Fruit fly (Drosophila melanogaster): Measurements from ENCODE around the gene CG3982.

The CG3982 gene

DNA sequence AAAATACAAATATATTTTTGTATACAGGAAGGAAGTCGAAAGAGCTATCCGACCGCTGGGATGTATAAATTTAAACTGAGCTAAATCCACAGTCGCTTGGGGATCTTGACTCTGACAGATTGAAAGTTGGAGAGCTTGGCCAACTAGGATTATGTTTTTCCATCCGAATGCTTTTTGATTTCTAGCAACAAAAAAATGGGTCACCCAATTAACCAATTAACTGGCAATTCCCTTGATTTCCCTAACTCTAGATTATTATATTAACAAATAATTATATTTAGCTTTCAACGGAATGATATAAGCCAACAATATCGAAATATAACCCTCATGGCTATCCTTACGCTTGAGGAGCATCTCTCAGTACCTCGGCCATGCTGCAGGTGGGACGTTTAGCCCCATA, at the start of gene CG3982:
Gene CG3982 (minus strand): TSS at position 101 of the 400 bp plus-strand sequence.
- TF ChIP-seq Sin3A (optimal IDR thresholded peaks at IDR 0.05) (no peak), insv (optimal IDR thresholded peaks at IDR 0.05) (no peak), psq (optimal IDR thresholded peaks at IDR 0.05) (no peak)

DNA sequence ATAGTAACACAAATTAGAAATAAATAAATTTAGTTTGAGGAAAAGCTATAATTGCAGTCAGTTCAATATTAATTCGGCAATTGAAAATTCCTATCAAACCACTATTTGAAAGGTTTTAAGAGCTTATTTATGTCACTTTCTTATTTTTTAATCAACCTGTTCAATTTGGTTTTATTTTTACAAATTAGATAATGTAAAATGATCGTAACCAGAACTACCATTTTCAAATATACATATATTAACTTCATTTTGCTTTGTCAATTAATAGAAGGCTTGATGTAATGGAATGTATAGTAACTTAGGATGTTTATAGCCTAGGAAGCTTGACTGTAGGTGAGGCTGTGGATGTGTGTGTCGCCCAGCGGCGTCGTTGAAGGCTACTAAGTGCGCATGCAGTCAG, 49.4 kb upstream of the CG3982 start:
- TF ChIP-seq insv (optimal IDR thresholded peaks at IDR 0.05) (no peak), Myc (optimal IDR thresholded peaks at IDR 0.05) (no peak), h (optimal IDR thresholded peaks at IDR 0.05) (no peak), Sin3A (optimal IDR thresholded peaks at IDR 0.05) (no peak), psq (optimal IDR thresholded peaks at IDR 0.05) (no peak), ttk (optimal IDR thresholded peaks at IDR 0.05) (no peak)

DNA sequence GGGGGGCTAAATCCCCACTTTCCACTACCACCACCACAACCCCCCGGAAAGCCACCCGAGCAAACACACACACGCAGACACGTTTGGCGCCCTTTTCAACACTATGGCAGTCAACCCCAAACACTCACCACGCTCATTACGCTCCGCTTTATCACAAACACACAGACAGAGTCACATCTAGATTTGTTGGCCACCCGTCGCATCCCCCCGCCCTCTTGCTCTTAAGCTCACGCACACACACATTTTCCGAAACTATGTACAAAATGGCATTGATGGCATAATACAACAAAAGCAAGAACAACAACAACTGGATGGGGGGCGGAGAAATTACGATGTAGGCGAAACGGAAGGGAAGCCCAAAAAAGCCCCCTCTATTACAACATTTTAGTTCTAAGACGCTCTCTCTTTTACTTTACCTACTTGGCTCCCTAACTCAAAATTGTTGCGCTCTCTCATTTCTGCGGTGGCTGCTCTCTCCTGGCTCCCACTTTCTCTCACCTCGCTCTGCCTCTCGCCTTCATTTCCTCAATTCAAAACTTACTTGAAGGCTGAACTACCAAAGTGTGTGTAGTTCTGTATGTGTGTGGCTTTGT, 48.6 kb upstream of the CG3982 start:
- no peak for TF ChIP-seq Sin3A (optimal IDR thresholded peaks at IDR 0.05)
- no peak for TF ChIP-seq ttk (optimal IDR thresholded peaks at IDR 0.05)
- no peak for TF ChIP-seq h (optimal IDR thresholded peaks at IDR 0.05)
- TF ChIP-seq psq (optimal IDR thresholded peaks at IDR 0.05), result no peak
- TF ChIP-seq insv (optimal IDR thresholded peaks at IDR 0.05), result no peak
- no peak for TF ChIP-seq Myc (optimal IDR thresholded peaks at IDR 0.05)

DNA sequence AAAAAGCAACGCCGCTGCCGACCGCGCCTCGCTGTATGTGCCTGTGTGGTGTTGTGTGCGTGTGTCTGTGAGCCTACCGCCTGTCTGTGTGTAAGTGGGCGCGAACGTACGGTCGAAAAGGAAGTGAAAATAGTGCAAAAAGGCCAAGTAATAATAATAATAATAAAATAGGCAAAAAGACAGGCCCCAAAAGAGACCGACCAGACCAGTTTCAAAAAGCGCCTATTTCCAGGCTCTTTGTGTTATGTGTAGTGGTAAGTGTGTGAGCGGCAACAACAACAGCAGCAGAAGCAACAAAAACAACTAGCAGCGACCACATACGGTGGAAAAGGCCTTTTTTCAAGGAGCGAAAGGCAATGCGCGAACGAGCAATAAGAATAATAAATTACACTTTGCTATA, 45.6 kb upstream of the CG3982 start:
- no peak for TF ChIP-seq ttk (optimal IDR thresholded peaks at IDR 0.05)
- no peak for TF ChIP-seq insv (optimal IDR thresholded peaks at IDR 0.05)
- TF ChIP-seq Myc (optimal IDR thresholded peaks at IDR 0.05), result no peak
- TF ChIP-seq Sin3A (optimal IDR thresholded peaks at IDR 0.05), result no peak
- TF ChIP-seq h (optimal IDR thresholded peaks at IDR 0.05), result no peak
- TF ChIP-seq psq (optimal IDR thresholded peaks at IDR 0.05), result no peak

DNA sequence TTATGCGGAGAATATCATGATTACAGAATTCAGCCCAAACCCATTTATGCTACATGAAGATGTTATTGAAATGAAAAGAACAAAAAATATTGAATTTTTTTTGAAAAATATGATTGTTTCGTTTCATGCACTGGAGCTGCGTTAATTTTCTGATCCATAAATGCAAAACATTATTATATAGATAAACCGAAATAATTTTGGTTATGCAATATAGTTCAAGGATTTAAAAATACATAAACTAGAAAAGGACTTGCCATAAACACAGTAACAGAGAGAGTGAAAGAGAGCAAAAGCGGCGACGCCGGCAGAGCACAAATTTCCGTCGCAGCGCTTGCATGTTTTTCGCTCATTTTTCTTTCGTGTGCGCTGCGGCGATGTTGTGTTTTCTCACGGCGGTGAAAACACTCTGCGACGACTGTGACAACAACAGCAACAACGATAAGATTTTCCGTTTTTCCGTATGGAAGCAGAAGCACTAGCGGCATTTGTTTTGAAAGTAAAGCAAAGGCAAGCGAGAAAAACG, 45.1 kb upstream of the CG3982 start:
- TF ChIP-seq ttk (optimal IDR thresholded peaks at IDR 0.05) (no peak), psq (optimal IDR thresholded peaks at IDR 0.05) (no peak), Sin3A (optimal IDR thresholded peaks at IDR 0.05) (no peak), insv (optimal IDR thresholded peaks at IDR 0.05) (no peak), h (optimal IDR thresholded peaks at IDR 0.05) (no peak)

DNA sequence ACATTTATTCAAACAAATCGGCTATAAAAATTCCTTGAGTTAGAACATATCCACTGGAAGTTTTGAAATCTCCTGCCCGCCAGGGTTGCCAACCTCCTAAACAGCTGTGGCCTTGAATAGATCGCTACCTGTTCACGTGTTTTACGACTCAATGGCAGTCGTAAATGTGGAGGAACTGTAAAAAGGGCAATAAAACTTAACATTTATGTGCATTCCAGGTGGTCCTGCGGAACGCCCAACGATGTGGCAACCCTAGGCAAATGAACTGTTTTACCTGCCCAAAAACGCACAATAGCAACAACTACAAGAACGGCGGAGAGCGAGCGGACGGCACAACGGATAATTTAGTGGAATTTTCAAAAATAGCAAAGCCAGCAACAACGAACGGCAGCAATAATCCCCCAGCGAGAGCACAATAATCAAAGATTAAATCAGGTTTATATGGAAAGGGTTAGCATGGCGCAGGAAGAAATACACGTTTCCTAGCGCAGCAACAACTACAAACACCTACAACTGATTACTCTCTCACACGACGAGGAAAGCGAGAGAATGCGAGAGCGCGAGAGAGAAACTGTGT, 44.6 kb upstream of the CG3982 start:
- TF ChIP-seq ttk (optimal IDR thresholded peaks at IDR 0.05), result no peak
- TF ChIP-seq h (optimal IDR thresholded peaks at IDR 0.05), result no peak
- TF ChIP-seq Myc (optimal IDR thresholded peaks at IDR 0.05), result no peak
- TF ChIP-seq insv (optimal IDR thresholded peaks at IDR 0.05), result no peak
- TF ChIP-seq psq (optimal IDR thresholded peaks at IDR 0.05), result no peak
- no peak for TF ChIP-seq Sin3A (optimal IDR thresholded peaks at IDR 0.05)

DNA sequence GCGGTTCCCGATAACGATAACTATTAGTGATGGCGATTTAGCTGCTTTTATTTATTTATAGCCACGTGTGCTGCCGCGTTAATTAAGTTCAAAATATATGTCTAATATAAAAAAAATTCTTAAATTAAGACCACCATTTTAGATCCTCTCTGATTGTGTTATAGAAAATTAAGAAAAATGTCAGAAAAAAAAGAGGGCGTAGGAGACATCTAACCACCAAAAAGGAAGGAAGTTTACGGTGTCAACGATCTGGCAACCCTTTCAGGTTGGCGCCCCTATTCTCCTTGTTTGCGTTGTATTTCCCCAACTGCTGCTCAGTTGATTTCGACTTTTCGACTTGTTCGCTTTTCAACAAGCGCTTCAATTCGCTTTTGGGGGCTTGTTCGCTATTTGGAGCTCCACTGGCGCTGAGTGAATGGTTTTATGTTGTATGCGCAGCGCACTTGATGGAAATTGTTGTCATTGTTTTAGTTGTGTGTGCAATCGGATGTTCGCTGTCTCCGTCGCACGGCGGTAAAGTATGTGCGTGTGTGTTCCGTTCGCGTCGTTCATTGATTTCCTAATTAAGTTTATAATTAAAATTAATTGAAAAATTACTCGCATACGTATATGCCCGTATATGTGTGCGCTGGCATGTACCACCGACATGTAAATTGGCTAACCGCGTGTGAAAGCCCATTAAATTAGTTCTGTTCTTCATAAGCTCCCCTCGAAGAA, 43.7 kb upstream of the CG3982 start, which contains the start of the genes CG3434 and CG44838:
Gene CG3434 (minus strand): TSS at position 25 of the 717 bp plus-strand sequence.
Gene CG44838 (plus strand): TSS at position 276 of the 717 bp plus-strand sequence.
- TF ChIP-seq insv (optimal IDR thresholded peaks at IDR 0.05), result no peak
- TF ChIP-seq h (optimal IDR thresholded peaks at IDR 0.05), result no peak
- no peak for TF ChIP-seq psq (optimal IDR thresholded peaks at IDR 0.05)
- no peak for TF ChIP-seq ttk (optimal IDR thresholded peaks at IDR 0.05)
- TF ChIP-seq Myc (optimal IDR thresholded peaks at IDR 0.05), result no peak
- no peak for TF ChIP-seq Sin3A (optimal IDR thresholded peaks at IDR 0.05)

DNA sequence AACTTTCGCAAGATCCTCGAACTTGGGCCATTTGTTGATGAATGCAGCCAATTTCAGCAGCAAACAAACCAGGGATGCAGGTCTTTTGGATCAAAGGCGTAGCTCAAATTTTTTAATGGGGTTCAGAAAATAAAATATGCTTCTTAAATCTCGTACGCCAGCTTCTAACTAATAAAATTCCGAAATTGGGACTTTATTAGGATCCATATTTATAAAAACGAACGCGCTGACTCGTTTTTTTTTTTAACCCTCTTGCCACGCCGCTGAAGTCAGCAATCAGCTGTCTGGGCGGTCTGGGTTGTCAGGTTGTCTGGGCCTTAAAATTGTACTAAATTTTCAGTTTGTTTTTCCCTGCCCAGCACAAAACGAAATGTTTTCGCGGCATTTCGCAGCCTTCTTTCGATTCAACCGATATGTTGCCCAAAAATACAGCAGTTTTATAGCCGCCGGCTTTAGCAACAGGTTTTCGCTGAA, 40.5 kb upstream of the CG3982 start, which contains the start of gene CG3437:
Gene CG3437 (minus strand): TSS at position 51 of the 474 bp plus-strand sequence.
- TF ChIP-seq insv (optimal IDR thresholded peaks at IDR 0.05), result no peak
- no peak for TF ChIP-seq h (optimal IDR thresholded peaks at IDR 0.05)
- no peak for TF ChIP-seq ttk (optimal IDR thresholded peaks at IDR 0.05)
- TF ChIP-seq Sin3A (optimal IDR thresholded peaks at IDR 0.05), result no peak
- no peak for TF ChIP-seq Myc (optimal IDR thresholded peaks at IDR 0.05)
- no peak for TF ChIP-seq psq (optimal IDR thresholded peaks at IDR 0.05)

DNA sequence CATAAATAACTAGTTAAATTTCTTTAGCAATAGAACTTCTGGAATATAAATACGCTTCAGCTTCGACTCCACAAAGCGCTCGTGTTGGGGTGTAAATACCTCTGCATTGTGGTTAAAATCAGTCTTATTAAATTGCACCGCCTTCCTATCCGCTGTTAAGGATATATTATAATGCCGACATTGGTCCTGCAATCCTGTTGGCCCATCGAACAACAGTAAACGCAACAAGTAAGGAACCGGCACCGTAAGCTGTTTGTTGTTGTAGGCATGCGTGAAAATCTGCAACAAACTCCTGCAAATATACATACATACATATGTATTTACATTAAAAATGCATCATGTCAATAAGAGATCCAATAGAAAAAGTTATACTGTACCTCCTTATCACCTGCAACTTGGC, 39.2 kb upstream of the CG3982 start:
- TF ChIP-seq h (optimal IDR thresholded peaks at IDR 0.05) (no peak), psq (optimal IDR thresholded peaks at IDR 0.05) (no peak), Sin3A (optimal IDR thresholded peaks at IDR 0.05) (no peak), insv (optimal IDR thresholded peaks at IDR 0.05) (no peak), ttk (optimal IDR thresholded peaks at IDR 0.05) (no peak), Myc (optimal IDR thresholded peaks at IDR 0.05) (no peak)

DNA sequence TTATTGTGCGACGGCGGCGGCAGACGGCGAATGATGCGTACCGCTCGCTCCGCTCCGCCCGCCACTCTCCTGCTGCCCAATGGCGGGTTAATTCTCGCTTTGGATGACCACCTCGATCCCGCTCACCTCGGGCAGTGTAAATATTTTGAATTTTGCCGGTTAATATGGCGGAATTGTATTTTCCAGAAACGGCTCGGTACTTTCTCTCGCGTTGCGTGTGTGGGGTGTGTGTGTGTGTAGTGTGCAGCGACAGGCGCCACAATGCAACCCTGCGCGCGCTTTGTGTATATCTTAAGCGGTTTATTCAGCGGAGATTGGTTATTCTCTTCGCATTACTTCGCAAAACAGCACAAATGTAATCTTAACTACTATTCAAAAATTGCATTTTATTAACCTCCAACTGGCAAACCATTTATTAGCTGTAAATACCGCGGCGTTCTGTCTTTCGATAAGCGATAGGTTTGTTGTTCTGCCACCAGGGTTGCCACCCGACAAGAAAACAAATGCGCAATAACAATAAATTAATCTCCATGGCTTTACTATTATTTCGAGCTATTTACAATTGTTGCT, 38.7 kb upstream of the CG3982 start, which contains the start of the genes phol and CG3552:
Gene phol (minus strand): TSS at position 463 of the 570 bp plus-strand sequence.
Gene CG3552 (plus strand): TSS at position 500 of the 570 bp plus-strand sequence.
- TF ChIP-seq insv (optimal IDR thresholded peaks at IDR 0.05), result no peak
- no peak for TF ChIP-seq Sin3A (optimal IDR thresholded peaks at IDR 0.05)
- TF ChIP-seq h (optimal IDR thresholded peaks at IDR 0.05), result no peak
- no peak for TF ChIP-seq Myc (optimal IDR thresholded peaks at IDR 0.05)
- no peak for TF ChIP-seq psq (optimal IDR thresholded peaks at IDR 0.05)
- no peak for TF ChIP-seq ttk (optimal IDR thresholded peaks at IDR 0.05)

DNA sequence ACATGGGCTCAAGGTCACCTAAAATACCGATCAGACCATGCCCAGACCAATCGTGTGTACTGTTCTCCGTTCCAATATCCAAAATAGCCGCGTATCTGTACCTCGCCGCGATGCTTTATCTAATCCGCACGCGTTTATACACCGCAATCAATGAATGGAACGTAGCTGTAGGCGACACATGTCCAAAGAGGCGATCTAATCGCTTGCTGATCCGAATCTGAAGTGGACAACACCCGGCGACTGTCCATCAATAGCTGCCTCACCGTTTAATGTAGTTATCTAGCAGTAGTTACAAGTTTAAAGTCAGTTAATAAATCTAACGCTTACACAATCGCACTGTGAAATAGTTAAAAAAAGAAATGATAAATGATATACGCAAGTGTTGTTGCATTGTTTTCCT, 35.2 kb upstream of the CG3982 start:
- TF ChIP-seq psq (optimal IDR thresholded peaks at IDR 0.05) (no peak), Myc (optimal IDR thresholded peaks at IDR 0.05) (no peak), h (optimal IDR thresholded peaks at IDR 0.05) (no peak), ttk (optimal IDR thresholded peaks at IDR 0.05) (no peak), insv (optimal IDR thresholded peaks at IDR 0.05) (no peak), Sin3A (optimal IDR thresholded peaks at IDR 0.05) (no peak)

All from Kc167 (cell line).